Worm (Caenorhabditis elegans): Measurements from ENCODE around the gene algn-2.

- TF ChIP-seq Y105C5A.15 (GFP tag; IDR thresholded peaks at IDR 0.05) = no peak
- no peak for TF ChIP-seq fkh-10 (GFP tag; optimal IDR thresholded peaks at IDR 0.05)
- no peak for TF ChIP-seq aly-2 (tag; optimal IDR thresholded peaks at IDR 0.05)
- no peak for TF ChIP-seq ceh-82 (tag; optimal IDR thresholded peaks at IDR 0.05)
- no peak for TF ChIP-seq nhr-102 (tag; optimal IDR thresholded peaks at IDR 0.05)
- TF ChIP-seq nhr-11 (tag; optimal IDR thresholded peaks at IDR 0.05) = no peak
- TF ChIP-seq fos-1 (tag; optimal IDR thresholded peaks at IDR 0.05) = no peak
- no peak for TF ChIP-seq ama-1 (optimal IDR thresholded peaks at IDR 0.05)
- TF ChIP-seq Y5F2A.4 (GFP tag; optimal IDR thresholded peaks at IDR 0.05) = no peak
- TF ChIP-seq jun-1 (tag; optimal IDR thresholded peaks at IDR 0.05) = no peak
- no peak for TF ChIP-seq mdl-1 (tag; optimal IDR thresholded peaks at IDR 0.05)
- no peak for TF ChIP-seq nhr-48 (tag; optimal IDR thresholded peaks at IDR 0.05)
- no peak for TF ChIP-seq F49E8.2 (tag; optimal IDR thresholded peaks at IDR 0.05; ENCODE audit: borderline replicate concordance)
- TF ChIP-seq nhr-77 (tag; optimal IDR thresholded peaks at IDR 0.05) = no peak
These were observed 42.8 kb downstream of the algn-2 start for ce11 chrII:5417905-5418304.
